Fruit fly (Drosophila melanogaster) whole organism, embryonic: ENCODE measurements around the gene Tgt.

Experiments
- CG10979 ChIP-seq: fragments of 200-800 bp; sonication (Bioruptor generic); optimal IDR thresholded peaks from 2 replicates; lab custom pipeline; 2018; ENCODE audit warnings: missing biosample characterization, mild to moderate bottlenecking, missing genetic modification characterization, moderate library complexity
- CG11695 ChIP-seq: fragments of 200-800 bp; sonication (Bioruptor generic); IDR thresholded peaks from 3 replicates; pipeline ENCODE4 v1.3.6; 2022; ENCODE audit warnings: missing biosample characterization, missing genetic modification characterization
- CG12659 ChIP-seq: fragments of 200-800 bp; sonication (Bioruptor generic); optimal IDR thresholded peaks from 3 replicates; lab custom pipeline; 2017; ENCODE audit warnings: mild to moderate bottlenecking, missing biosample characterization, missing genetic modification reagents, missing genetic modification characterization
- CG12942 ChIP-seq: fragments of 200-800 bp; sonication (Bioruptor generic); optimal IDR thresholded peaks from 3 replicates; lab custom pipeline; 2016; ENCODE audit warnings: missing biosample characterization, missing genetic modification characterization
- CG14050 ChIP-seq: fragments of 200-800 bp; sonication (Bioruptor generic); IDR thresholded peaks from 3 replicates; pipeline ENCODE4 v1.3.6; 2022; ENCODE audit warnings: missing biosample characterization, missing genetic modification characterization
- CG15269 ChIP-seq: fragments of 200-800 bp; sonication (Bioruptor generic); optimal IDR thresholded peaks from 2 replicates; lab custom pipeline; 2018; ENCODE audit warnings: missing biosample characterization, mild to moderate bottlenecking, missing genetic modification characterization, moderate library complexity
- CG15514 ChIP-seq: fragments of 200-800 bp; sonication (Bioruptor generic); optimal IDR thresholded peaks from 3 replicates; lab custom pipeline; 2017; ENCODE audit warnings: missing biosample characterization, missing genetic modification characterization, mild to moderate bottlenecking, moderate library complexity, missing genetic modification reagents
- CG15601 ChIP-seq: fragments of 200-800 bp; sonication (Bioruptor generic); optimal IDR thresholded peaks from 3 replicates; lab custom pipeline; 2019; ENCODE audit warnings: missing biosample characterization, mild to moderate bottlenecking, missing genetic modification characterization, moderate library complexity
- CG1603 ChIP-seq: fragments of 200-800 bp; sonication (Bioruptor generic); optimal IDR thresholded peaks from 2 replicates; lab custom pipeline; 2019; ENCODE audit warnings: missing biosample characterization, mild to moderate bottlenecking, missing genetic modification characterization, moderate library complexity
- CG16813 ChIP-seq: fragments of 200-800 bp; sonication (Bioruptor generic); IDR thresholded peaks from 3 replicates; pipeline ENCODE4 v1.3.6; 2022; ENCODE audit warnings: missing biosample characterization, missing genetic modification characterization; ENCODE audit not compliant: partially characterized antibody
- CG17361 ChIP-seq: fragments of 200-800 bp; sonication (Bioruptor generic); IDR thresholded peaks from 3 replicates; pipeline ENCODE4 v1.3.6; 2022; ENCODE audit warnings: missing biosample characterization, missing genetic modification characterization
- CG2199 ChIP-seq: fragments of 200-800 bp; sonication (Bioruptor generic); IDR thresholded peaks from 3 replicates; pipeline ENCODE4 v1.3.6; 2022; ENCODE audit warnings: missing biosample characterization, missing genetic modification characterization
- CG32767 ChIP-seq: fragments of 200-800 bp; sonication (Bioruptor generic); IDR thresholded peaks from 2 replicates; pipeline ENCODE4 v1.3.6; 2022; ENCODE audit warnings: missing biosample characterization, missing genetic modification characterization
- CG43689 ChIP-seq: fragments of 200-800 bp; sonication (Bioruptor generic); IDR thresholded peaks from 2 replicates; pipeline ENCODE4 v1.3.6; 2022; ENCODE audit warnings: missing biosample characterization, missing genetic modification characterization
- CG6654 ChIP-seq: fragments of 200-800 bp; sonication (Bioruptor generic); optimal IDR thresholded peaks from 2 replicates; lab custom pipeline; 2017; ENCODE audit warnings: missing biosample characterization, mild to moderate bottlenecking, missing genetic modification characterization
- CG7786 ChIP-seq: fragments of 200-800 bp; sonication (Bioruptor generic); optimal IDR thresholded peaks from 2 replicates; lab custom pipeline; 2016; ENCODE audit warnings: missing biosample characterization, missing genetic modification characterization
- CG7928 ChIP-seq: fragments of 200-800 bp; sonication (Bioruptor generic); optimal IDR thresholded peaks from 2 replicates; lab custom pipeline; 2017; ENCODE audit warnings: missing biosample characterization, mild to moderate bottlenecking, missing genetic modification characterization
- CG7963 ChIP-seq: fragments of 200-800 bp; sonication (Bioruptor generic); IDR thresholded peaks from 3 replicates; pipeline ENCODE4 v1.3.6; 2022; ENCODE audit warnings: missing biosample characterization, missing genetic modification characterization; ENCODE audit not compliant: partially characterized antibody
- CG8089 ChIP-seq: fragments of 200-800 bp; sonication (Bioruptor generic); optimal IDR thresholded peaks from 3 replicates; lab custom pipeline; 2016; ENCODE audit warnings: missing biosample characterization, missing genetic modification characterization
- CG8388 ChIP-seq: fragments of 200-800 bp; sonication (Bioruptor generic); optimal IDR thresholded peaks from 2 replicates; lab custom pipeline; 2019; ENCODE audit warnings: missing biosample characterization, mild to moderate bottlenecking, missing genetic modification characterization, moderate library complexity
- CG9797 ChIP-seq: fragments of 200-800 bp; sonication (Bioruptor generic); optimal IDR thresholded peaks from 3 replicates; lab custom pipeline; 2018; ENCODE audit warnings: missing biosample characterization, mild to moderate bottlenecking, missing genetic modification characterization
- H2.0 ChIP-seq: fragments of 200-800 bp; sonication (Bioruptor generic); IDR thresholded peaks from 2 replicates; pipeline ENCODE4 v1.3.6; 2022; ENCODE audit warnings: missing biosample characterization, missing genetic modification characterization
- HHEX ChIP-seq: fragments of 200-800 bp; sonication (Bioruptor generic); optimal IDR thresholded peaks from 3 replicates; lab custom pipeline; 2017; ENCODE audit warnings: missing biosample characterization, mild to moderate bottlenecking, missing genetic modification characterization, missing genetic modification reagents
- HLH54F ChIP-seq: fragments of 200-800 bp; sonication (Bioruptor generic); optimal IDR thresholded peaks from 3 replicates; lab custom pipeline; 2016; ENCODE audit warnings: missing biosample characterization, missing genetic modification characterization
- HmgD ChIP-seq: fragments of 200-800 bp; sonication (Bioruptor generic); optimal IDR thresholded peaks from 3 replicates; lab custom pipeline; 2016; ENCODE audit warnings: missing biosample characterization, missing genetic modification characterization
- Hmr ChIP-seq: fragments of 200-800 bp; sonication (Bioruptor generic); optimal IDR thresholded peaks from 3 replicates; lab custom pipeline; 2017; ENCODE audit warnings: mild to moderate bottlenecking, missing biosample characterization, missing genetic modification reagents, missing genetic modification characterization
- Hr78 ChIP-seq, 2 experiments: fragments of 200-800 bp in 1 of 2; fragments of >200 bp in 1 of 2; sonication (Bioruptor generic) in 1 of 2; optimal IDR thresholded peaks; 2 replicates each; lab custom pipeline; 2017 to 2019; ENCODE audit warnings: missing biosample characterization in 2 of 2, missing genetic modification characterization in 2 of 2, mild to moderate bottlenecking in 1 of 2, moderate library complexity in 1 of 2
- Nf-YA ChIP-seq: fragments of 200-800 bp; sonication (Bioruptor generic); IDR thresholded peaks from 2 replicates; pipeline ENCODE4 v1.3.6; 2022; ENCODE audit warnings: missing biosample characterization, missing genetic modification characterization
- Ptx1 ChIP-seq: fragments of 200-800 bp; sonication (Bioruptor generic); IDR thresholded peaks from 2 replicates; pipeline ENCODE4 v1.3.6; 2022; ENCODE audit warnings: missing biosample characterization, missing genetic modification characterization
- Side ChIP-seq: fragments of 200-800 bp; sonication (Bioruptor generic); optimal IDR thresholded peaks from 2 replicates; lab custom pipeline; 2016; ENCODE audit warnings: missing biosample characterization, missing genetic modification characterization
- Sin3A ChIP-seq: fragments of >200 bp; optimal IDR thresholded peaks from 2 replicates; lab custom pipeline; 2018
- Six4 ChIP-seq: fragments of 200-800 bp; sonication (Bioruptor generic); optimal IDR thresholded peaks from 2 replicates; lab custom pipeline; 2016; ENCODE audit warnings: missing biosample characterization, missing genetic modification characterization
- Trl ChIP-seq, 3 experiments: fragments of >200 bp in 2 of 3; fragments of 200-800 bp in 1 of 3; sonication (Bioruptor generic) in 1 of 3; optimal IDR thresholded peaks; 2 replicates in 1 of 3; 3 replicates in 2 of 3; lab custom pipeline; 2016 to 2017; ENCODE audit warnings: missing biosample characterization in 1 of 3, missing genetic modification characterization in 1 of 3
- ap ChIP-seq: fragments of 200-800 bp; sonication (Bioruptor generic); IDR thresholded peaks from 2 replicates; pipeline ENCODE4 v1.3.6; 2022; ENCODE audit warnings: missing biosample characterization, missing genetic modification characterization
- bcd ChIP-seq: fragments of 200-800 bp; sonication (Bioruptor generic); optimal IDR thresholded peaks from 2 replicates; lab custom pipeline; 2017; ENCODE audit warnings: missing biosample characterization, mild to moderate bottlenecking, missing genetic modification characterization
- btn ChIP-seq: fragments of 200-800 bp; sonication (Bioruptor generic); optimal IDR thresholded peaks from 2 replicates; lab custom pipeline; 2016; ENCODE audit warnings: missing biosample characterization, missing genetic modification characterization
- chif ChIP-seq, 2 experiments: fragments of 200-800 bp; sonication (Bioruptor generic); optimal IDR thresholded peaks; 3 replicates each; lab custom pipeline; 2016; ENCODE audit warnings: missing biosample characterization in 2 of 2, missing genetic modification characterization in 2 of 2
- chinmo ChIP-seq: fragments of 200-800 bp; sonication (Bioruptor generic); IDR thresholded peaks from 4 replicates; pipeline ENCODE4 v1.3.6; 2022; ENCODE audit warnings: missing biosample characterization, missing genetic modification characterization; ENCODE audit not compliant: partially characterized antibody
- ems ChIP-seq: fragments of 200-800 bp; sonication (Bioruptor generic); optimal IDR thresholded peaks from 3 replicates; lab custom pipeline; 2016; ENCODE audit warnings: missing biosample characterization, missing genetic modification characterization
- fd3F ChIP-seq: fragments of 200-800 bp; sonication (Bioruptor generic); optimal IDR thresholded peaks from 2 replicates; lab custom pipeline; 2018; ENCODE audit warnings: missing biosample characterization, mild to moderate bottlenecking, missing genetic modification characterization, moderate library complexity
- grau ChIP-seq: fragments of 200-800 bp; optimal IDR thresholded peaks from 3 replicates; lab custom pipeline; 2019; ENCODE audit warnings: missing biosample characterization, mild to moderate bottlenecking, missing genetic modification characterization, moderate library complexity
- hkb ChIP-seq, 2 experiments: fragments of 200-800 bp in 1 of 2; fragments of >200 bp in 1 of 2; sonication (Bioruptor generic) in 1 of 2; IDR thresholded peaks in 1 of 2; optimal IDR thresholded peaks in 1 of 2; 2 replicates each; pipeline versions ENCODE4 v1.3.6 to Lab custom; 2017 to 2022; ENCODE audit warnings: missing biosample characterization in 1 of 2, missing genetic modification characterization in 1 of 2
- hth ChIP-seq: fragments of >200 bp; optimal IDR thresholded peaks from 2 replicates; lab custom pipeline; 2017; ENCODE audit warnings: inconsistent platforms
- lov ChIP-seq, 2 experiments: fragments of 200-800 bp in 1 of 2; fragments of >200 bp in 1 of 2; sonication (Bioruptor generic) in 1 of 2; IDR thresholded peaks in 1 of 2; optimal IDR thresholded peaks in 1 of 2; 2 replicates in 1 of 2; 3 replicates in 1 of 2; pipeline versions ENCODE4 v1.3.6 to Lab custom; 2017 to 2022; ENCODE audit warnings: missing biosample characterization in 1 of 2, missing genetic modification characterization in 1 of 2
- onecut ChIP-seq: fragments of 200-800 bp; sonication (Bioruptor generic); IDR thresholded peaks from 2 replicates; pipeline ENCODE4 v1.3.6; 2022; ENCODE audit warnings: missing biosample characterization, missing genetic modification characterization
- phol ChIP-seq: fragments of 200-800 bp; sonication (Bioruptor generic); optimal IDR thresholded peaks from 3 replicates; lab custom pipeline; 2018; ENCODE audit warnings: missing biosample characterization, mild to moderate bottlenecking, missing genetic modification characterization, moderate library complexity
- trh ChIP-seq: fragments of 200-800 bp; sonication (Bioruptor generic); optimal IDR thresholded peaks from 2 replicates; lab custom pipeline; 2016; ENCODE audit warnings: missing biosample characterization, missing genetic modification characterization
- twi ChIP-seq: fragments of 200-800 bp; optimal IDR thresholded peaks from 2 replicates; lab custom pipeline; 2019; ENCODE audit warnings: missing biosample characterization, mild to moderate bottlenecking, missing genetic modification characterization, moderate library complexity
- vvl ChIP-seq: fragments of 200-800 bp; sonication (Bioruptor generic); IDR thresholded peaks from 2 replicates; pipeline ENCODE4 v1.3.6; 2022; ENCODE audit warnings: missing biosample characterization, missing genetic modification characterization
- zfh1 ChIP-seq: fragments of 200-800 bp; sonication (Bioruptor generic); IDR thresholded peaks from 3 replicates; pipeline ENCODE4 v1.3.6; 2022; ENCODE audit warnings: missing biosample characterization, missing genetic modification characterization

Gene Tgt

DNA sequence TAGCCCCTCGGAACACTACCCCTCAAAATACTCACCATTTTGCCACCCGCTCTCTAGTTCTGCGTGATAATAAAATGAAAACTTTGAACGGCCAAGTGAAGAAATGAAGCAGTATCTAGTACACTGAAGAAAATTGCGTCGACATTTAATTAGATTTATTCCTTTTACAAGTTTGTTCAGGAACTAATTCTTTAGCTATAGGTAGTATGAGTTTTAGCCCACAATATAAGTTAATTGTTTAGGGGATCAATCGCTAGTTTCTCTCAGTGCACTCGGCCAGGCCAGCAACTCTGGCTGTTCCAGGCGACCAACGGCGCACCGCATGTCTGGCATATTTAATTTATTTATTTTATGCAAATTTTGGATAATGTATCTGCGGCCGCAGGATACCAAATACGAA, 46.8 kb downstream of the Tgt start (continued):
- TF ChIP-seq twi: no peak
- peak; percentile 44 for TF ChIP-seq CG1603 (tag; lab: Kevin White, UChicago)
- TF ChIP-seq bcd (GFP tag; lab: Kevin White, UChicago): peak; percentile 44
- TF ChIP-seq Sin3A: no peak
- no peak for TF ChIP-seq CG43689 (GFP tag; lab: Robert Waterston, UW)
- TF ChIP-seq fd3F (GFP tag; lab: Kevin White, UChicago): no peak
- TF ChIP-seq Hmr (GFP tag; lab: Kevin White, UChicago): peak; percentile 57
- peak; percentile 37; the same call in 1 of the 2 replicates for TF ChIP-seq ap (GFP tag; lab: Robert Waterston, UW)
- peak; percentile 24; the same call in 1 of the 2 replicates for TF ChIP-seq Nf-YA (GFP tag; lab: Robert Waterston, UW)
- peak; percentile 61; the same call in 1 of the 3 replicates for TF ChIP-seq zfh1 (GFP tag; lab: Robert Waterston, UW)
- TF ChIP-seq CG8388 (GFP tag; lab: Kevin White, UChicago): no peak
- no peak for TF ChIP-seq CG17361
- TF ChIP-seq Six4: no peak
- TF ChIP-seq btn: no peak
- peak; percentile 32 for TF ChIP-seq CG15269 (tag; lab: Kevin White, UChicago)
- TF ChIP-seq hth (lab: Kevin White, UChicago): no peak
- TF ChIP-seq CG8089 (GFP tag; lab: Kevin White, UChicago): no peak
- no peak for TF ChIP-seq ems (GFP tag; lab: Kevin White, UChicago)
- TF ChIP-seq CG11695 (GFP tag; lab: Robert Waterston, UW): 0 out of 3 replicates have a peak, but pooled peaks have one; percentile 10
- TF ChIP-seq CG14050 (GFP tag; lab: Robert Waterston, UW): no peak
- TF ChIP-seq CG7963 (GFP tag; lab: Robert Waterston, UW): no peak
- TF ChIP-seq CG9797 (GFP tag; lab: Kevin White, UChicago): no peak
- TF ChIP-seq chinmo (GFP tag; lab: Robert Waterston, UW): no peak
- no peak for TF ChIP-seq HLH54F
- TF ChIP-seq HmgD (GFP tag; lab: Kevin White, UChicago): no peak
- no peak for TF ChIP-seq chif (GFP tag; optimal IDR thresholded peaks at IDR 0.05; lab: Kevin White, UChicago)
- no peak for TF ChIP-seq H2.0 (GFP tag; lab: Robert Waterston, UW)
- no peak for TF ChIP-seq CG6654 (GFP tag; lab: Kevin White, UChicago)
- no peak for TF ChIP-seq CG2199 (GFP tag; lab: Robert Waterston, UW)
- TF ChIP-seq lov (optimal IDR thresholded peaks at IDR 0.05; lab: Kevin White, UChicago): no peak
- TF ChIP-seq lov (GFP tag; IDR thresholded peaks at IDR 0.05; lab: Robert Waterston, UW): no peak
- no peak for TF ChIP-seq CG15601 (tag; lab: Kevin White, UChicago)
- TF ChIP-seq onecut (GFP tag; lab: Robert Waterston, UW): 0 out of 2 replicates have a peak, but pooled peaks have one; percentile 20
- no peak for TF ChIP-seq CG10979 (tag; lab: Kevin White, UChicago)
- peak; percentile 24 for TF ChIP-seq HHEX (GFP tag; lab: Kevin White, UChicago)
- peak; percentile 44 for TF ChIP-seq Ptx1 (GFP tag; lab: Robert Waterston, UW)
- peak; percentile 19 for TF ChIP-seq CG12659 (GFP tag; lab: Kevin White, UChicago)
- no peak for TF ChIP-seq CG7786 (GFP tag; lab: Kevin White, UChicago)
- no peak for TF ChIP-seq CG7928 (GFP tag; lab: Kevin White, UChicago)
- TF ChIP-seq phol: peak; percentile 16
- no peak for TF ChIP-seq hkb (optimal IDR thresholded peaks at IDR 0.05; lab: Kevin White, UChicago)
- peak; percentile 68 for TF ChIP-seq hkb (GFP tag; IDR thresholded peaks at IDR 0.05; lab: Robert Waterston, UW)
- TF ChIP-seq grau (tag; lab: Kevin White, UChicago): peak; percentile 36
- TF ChIP-seq Side: no peak
- TF ChIP-seq Hr78 (GFP tag; optimal IDR thresholded peaks at IDR 0.05; lab: Kevin White, UChicago): no peak
- TF ChIP-seq vvl: peak; percentile 47; the same call in 1 of the 2 replicates
- TF ChIP-seq CG32767 (GFP tag; lab: Robert Waterston, UW): no peak
- TF ChIP-seq CG15514 (GFP tag; lab: Kevin White, UChicago): peak; percentile 36
- no peak for TF ChIP-seq trh (GFP tag; lab: Kevin White, UChicago)
- TF ChIP-seq Trl (optimal IDR thresholded peaks at IDR 0.05; lab: Kevin White, UChicago): no peak
- no peak for TF ChIP-seq Trl (GFP tag; optimal IDR thresholded peaks at IDR 0.05; lab: Kevin White, UChicago)
- no peak for TF ChIP-seq CG16813 (GFP tag; lab: Robert Waterston, UW)
- no peak for TF ChIP-seq CG12942 (GFP tag; lab: Kevin White, UChicago)
